Worm (Caenorhabditis elegans) whole organism, midembryonic: ENCODE data around the gene dhhc-5.

Source experiments
- flt-1 ChIP-seq: fragments of 200-800 bp; sonication (Bioruptor generic); IDR thresholded peaks from 2 replicates; pipeline ENCODE4 v1.3.6; 2022; ENCODE audit warnings: missing genetic modification characterization, missing compliant biosample characterization
- med-1 ChIP-seq: sonication (generic microtip); optimal IDR thresholded peaks from 2 replicates; lab custom pipeline; 2017; ENCODE audit warnings: missing genetic modification characterization, mild to moderate bottlenecking, missing compliant biosample characterization, antibody characterized with exemption, missing genetic modification reagents; ENCODE audit not compliant: insufficient read depth
- ztf-29 ChIP-seq: fragments of 200-800 bp; sonication (Bioruptor generic); IDR thresholded peaks from 2 replicates; pipeline ENCODE4 v1.3.6; 2022; ENCODE audit warnings: missing genetic modification reagents, missing genetic modification characterization, missing compliant biosample characterization

ce11 chrIII:6820343-6820985, 28.4 kb downstream of the dhhc-5 start, which contains the start of gene ten-1:
- no peak for TF ChIP-seq flt-1 (GFP tag; lab: Robert Waterston, UW)
- TF ChIP-seq med-1 (GFP tag; lab: Kevin White, UChicago), result no peak
- TF ChIP-seq ztf-29, result no peak
